Worm (Caenorhabditis elegans) whole organism, mixed stage, embryonic: ENCODE results near the gene hacl-1.
"Not testable (repeated sequence)": the region's sequence is repeated elsewhere in the genome, so short reads cannot be mapped to it uniquely, and the experiment has no call there.

Experiments used
- M03D4.4 ChIP-seq: sonication (generic microtip); optimal IDR thresholded peaks from 2 replicates; lab custom pipeline; 2017; ENCODE audit warnings: mild to moderate bottlenecking, missing genetic modification characterization, missing compliant biosample characterization
- bed-3 ChIP-seq: fragments of 200-800 bp; sonication (Bioruptor generic); optimal IDR thresholded peaks from 3 replicates; lab custom pipeline; 2018; ENCODE audit warnings: mild to moderate bottlenecking, missing genetic modification characterization, moderate library complexity, missing compliant biosample characterization
- blmp-1 ChIP-seq: fragments of 150-350 bp; optimal IDR thresholded peaks from 2 replicates; lab custom pipeline; 2014; ENCODE audit warnings: missing biosample characterization, missing genetic modification characterization
- ceh-39 ChIP-seq: fragments of 150-350 bp; optimal IDR thresholded peaks from 2 replicates; lab custom pipeline; 2014; ENCODE audit warnings: missing biosample characterization, missing genetic modification characterization
- ceh-43 ChIP-seq: fragments of 200-800 bp; sonication (Bioruptor generic); optimal IDR thresholded peaks from 2 replicates; lab custom pipeline; 2018; ENCODE audit warnings: mild to moderate bottlenecking, missing genetic modification characterization, moderate library complexity, missing compliant biosample characterization
- ceh-83 ChIP-seq: fragments of 200-800 bp; sonication (Bioruptor generic); optimal IDR thresholded peaks from 2 replicates; lab custom pipeline; 2018; ENCODE audit warnings: mild to moderate bottlenecking, missing genetic modification characterization, missing compliant biosample characterization
- ces-1 ChIP-seq: fragments of 150-350 bp; optimal IDR thresholded peaks from 2 replicates; lab custom pipeline; 2014; ENCODE audit warnings: missing biosample characterization, missing genetic modification reagents, missing genetic modification characterization
- cnd-1 ChIP-seq: fragments of 200-800 bp; sonication (Bioruptor generic); optimal IDR thresholded peaks from 2 replicates; lab custom pipeline; 2018; ENCODE audit warnings: mild to moderate bottlenecking, missing genetic modification characterization, missing compliant biosample characterization
- drap-1 ChIP-seq: fragments of 200-800 bp; sonication (Bioruptor generic); optimal IDR thresholded peaks from 3 replicates; lab custom pipeline; 2018; ENCODE audit warnings: mild to moderate bottlenecking, missing genetic modification characterization, missing compliant biosample characterization
- elt-1 ChIP-seq: sonication (generic microtip); optimal IDR thresholded peaks from 2 replicates; lab custom pipeline; 2017; ENCODE audit warnings: missing genetic modification characterization, mild to moderate bottlenecking, missing compliant biosample characterization, antibody characterized with exemption, moderate library complexity, borderline replicate concordance; ENCODE audit not compliant: insufficient read depth
- flh-1 ChIP-seq: fragments of 200-800 bp; sonication (Bioruptor generic); optimal IDR thresholded peaks from 2 replicates; lab custom pipeline; 2018; ENCODE audit warnings: mild to moderate bottlenecking, missing genetic modification characterization, moderate library complexity, missing compliant biosample characterization
- ham-2 ChIP-seq: fragments of 200-800 bp; sonication (Bioruptor generic); optimal IDR thresholded peaks from 2 replicates; lab custom pipeline; 2018; ENCODE audit warnings: mild to moderate bottlenecking, missing genetic modification characterization, missing compliant biosample characterization
- hlh-1 ChIP-seq: fragments of 150-350 bp; optimal IDR thresholded peaks from 2 replicates; lab custom pipeline; 2014; ENCODE audit warnings: missing biosample characterization, missing genetic modification reagents, missing genetic modification characterization
- lin-13 ChIP-seq: fragments of 150-350 bp; optimal IDR thresholded peaks from 2 replicates; lab custom pipeline; 2014; ENCODE audit warnings: missing biosample characterization, missing genetic modification characterization
- lin-32 ChIP-seq: fragments of 200-800 bp; sonication (Bioruptor generic); optimal IDR thresholded peaks from 2 replicates; lab custom pipeline; 2018; ENCODE audit warnings: mild to moderate bottlenecking, missing genetic modification characterization, missing compliant biosample characterization
- mab-5 ChIP-seq: fragments of 150-350 bp; optimal IDR thresholded peaks from 2 replicates; lab custom pipeline; 2014; ENCODE audit warnings: missing biosample characterization, missing genetic modification characterization
- mep-1 ChIP-seq: fragments of 150-350 bp; optimal IDR thresholded peaks from 2 replicates; lab custom pipeline; 2017; ENCODE audit warnings: missing biosample characterization, missing genetic modification reagents, missing genetic modification characterization, inconsistent platforms
- mls-2 ChIP-seq: sonication (generic microtip); optimal IDR thresholded peaks from 2 replicates; lab custom pipeline; 2016; ENCODE audit warnings: mild to moderate bottlenecking, missing genetic modification characterization, moderate library complexity, missing compliant biosample characterization
- nhr-2 ChIP-seq: fragments of 150-350 bp; optimal IDR thresholded peaks from 2 replicates; lab custom pipeline; 2014; ENCODE audit warnings: missing biosample characterization, missing genetic modification characterization
- nhr-237 ChIP-seq: fragments of 150-350 bp; optimal IDR thresholded peaks from 2 replicates; lab custom pipeline; 2014; ENCODE audit warnings: missing biosample characterization, missing genetic modification characterization
- nhr-28 ChIP-seq: fragments of 150-350 bp; optimal IDR thresholded peaks from 2 replicates; lab custom pipeline; 2014; ENCODE audit warnings: missing biosample characterization, missing genetic modification characterization
- nhr-76 ChIP-seq: sonication (generic microtip); optimal IDR thresholded peaks from 2 replicates; lab custom pipeline; 2017; ENCODE audit warnings: missing biosample characterization, missing genetic modification characterization
- pha-4 ChIP-seq: fragments of 150-350 bp; optimal IDR thresholded peaks from 2 replicates; lab custom pipeline; 2018; ENCODE audit warnings: missing biosample characterization, missing genetic modification reagents, missing genetic modification characterization
- snpc-4 ChIP-seq: fragments of 150-350 bp; optimal IDR thresholded peaks from 2 replicates; lab custom pipeline; 2014; ENCODE audit warnings: missing biosample characterization, missing genetic modification characterization
- sptf-1 ChIP-seq: sonication (generic microtip); optimal IDR thresholded peaks from 2 replicates; lab custom pipeline; 2017; ENCODE audit warnings: mild to moderate bottlenecking, missing genetic modification characterization, moderate library complexity, missing compliant biosample characterization
- tbx-8 ChIP-seq: fragments of 200-800 bp; sonication (Bioruptor generic); optimal IDR thresholded peaks from 2 replicates; lab custom pipeline; 2018; ENCODE audit warnings: mild to moderate bottlenecking, missing genetic modification characterization, moderate library complexity, missing compliant biosample characterization
- unc-120 ChIP-seq: sonication (generic microtip); optimal IDR thresholded peaks from 2 replicates; lab custom pipeline; 2017; ENCODE audit warnings: missing genetic modification characterization, missing compliant biosample characterization; ENCODE audit not compliant: poor library complexity, severe bottlenecking
- unc-62 ChIP-seq: fragments of 150-350 bp; optimal IDR thresholded peaks from 2 replicates; lab custom pipeline; 2014; ENCODE audit warnings: missing biosample characterization, missing genetic modification reagents, missing genetic modification characterization
- zip-8 ChIP-seq: fragments of 150-350 bp; optimal IDR thresholded peaks from 2 replicates; lab custom pipeline; 2014; ENCODE audit warnings: missing biosample characterization, missing genetic modification characterization
- ztf-11 ChIP-seq: fragments of 150-350 bp; optimal IDR thresholded peaks from 2 replicates; lab custom pipeline; 2014; ENCODE audit warnings: missing biosample characterization, missing genetic modification characterization

The hacl-1 gene

ce11 chrII:11443128-11443527, 49.6 kb downstream of the hacl-1 start:
- TF ChIP-seq unc-62 (GFP tag; lab: Kevin White, UChicago) (no peak), nhr-76 (tag; lab: Kevin White, UChicago) (no peak), elt-1 (tag; lab: Kevin White, UChicago) (no peak), nhr-2 (no peak), ceh-43 (GFP tag; lab: Kevin White, UChicago) (no peak), drap-1 (GFP tag; lab: Kevin White, UChicago) (no peak), pha-4 (tag; lab: Kevin White, UChicago) (no peak), cnd-1 (tag; lab: Kevin White, UChicago) (no peak)

ce11 chrII:11442425-11442824, 50.3 kb downstream of the hacl-1 start, which contains the start of gene ebp-2:
Gene ebp-2, plus strand, starts transcription at chrII:11442725.
- TF ChIP-seq hlh-1; mep-1 (tag; lab: Kevin White, UChicago); nhr-237 (tag; lab: Kevin White, UChicago): not testable (repeated sequence)

ce11 chrII:11440265-11440664, 52.5 kb downstream of the hacl-1 start, which contains the start of gene VW02B12L.2:
Gene VW02B12L.2, minus strand, starts transcription at chrII:11440329.
- TF ChIP-seq tbx-8 (GFP tag; lab: Kevin White, UChicago) (no peak), ham-2 (GFP tag; lab: Kevin White, UChicago) (peak; percentile 42), nhr-76 (tag; lab: Kevin White, UChicago) (no peak), lin-13 (tag; lab: Kevin White, UChicago) (peak; percentile 5), nhr-28 (tag; lab: Kevin White, UChicago) (no peak), sptf-1 (tag; lab: Kevin White, UChicago) (no peak), pha-4 (tag; lab: Kevin White, UChicago) (no peak), ceh-83 (GFP tag; lab: Kevin White, UChicago) (no peak), blmp-1 (tag; lab: Kevin White, UChicago) (no peak), snpc-4 (tag; lab: Kevin White, UChicago) (no peak), mep-1 (tag; lab: Kevin White, UChicago) (no peak), drap-1 (GFP tag; lab: Kevin White, UChicago) (no peak), nhr-237 (tag; lab: Kevin White, UChicago) (no peak), M03D4.4 (tag; lab: Kevin White, UChicago) (no peak), elt-1 (tag; lab: Kevin White, UChicago) (no peak), ceh-43 (GFP tag; lab: Kevin White, UChicago) (no peak), nhr-2 (no peak), zip-8 (tag; lab: Kevin White, UChicago) (no peak), cnd-1 (tag; lab: Kevin White, UChicago) (peak; percentile 3), bed-3 (GFP tag; lab: Kevin White, UChicago) (no peak), ces-1 (GFP tag; lab: Kevin White, UChicago) (peak; percentile 94), unc-120 (tag; lab: Kevin White, UChicago) (no peak), mab-5 (tag; lab: Kevin White, UChicago) (no peak), lin-32 (GFP tag; lab: Kevin White, UChicago) (peak; percentile 45), flh-1 (GFP tag; lab: Kevin White, UChicago) (no peak), ztf-11 (tag; lab: Kevin White, UChicago) (no peak), ceh-39 (tag; lab: Kevin White, UChicago) (no peak), mls-2 (tag; lab: Kevin White, UChicago) (no peak)
